Worm (Caenorhabditis elegans) whole organism, young adult: ENCODE results near the gene agmo-1.

Experiments
- B0336.3 ChIP-seq: fragments of 200-800 bp; sonication (Bioruptor generic); IDR thresholded peaks from 2 replicates; pipeline ENCODE4 v1.3.6; 2022; ENCODE audit warnings: missing genetic modification characterization, missing compliant biosample characterization
- C06A6.2 ChIP-seq: fragments of 200-800 bp; sonication (Bioruptor generic); conservative IDR thresholded peaks from 2 replicates; pipeline ENCODE4 v1.3.6; 2022; ENCODE audit warnings: missing genetic modification characterization, missing compliant biosample characterization
- D2030.7 ChIP-seq: fragments of 200-800 bp; sonication (Bioruptor generic); IDR thresholded peaks from 2 replicates; pipeline ENCODE4 v1.3.6; 2022; ENCODE audit warnings: missing genetic modification reagents, missing genetic modification characterization, missing compliant biosample characterization
- F23B12.7 ChIP-seq: sonication (generic microtip); optimal IDR thresholded peaks from 2 replicates; lab custom pipeline; 2017; ENCODE audit warnings: missing genetic modification characterization, mild to moderate bottlenecking, missing compliant biosample characterization, antibody characterized with exemption, moderate library complexity; ENCODE audit not compliant: insufficient read depth
- F37B4.10 ChIP-seq: fragments of 200-800 bp; sonication (Bioruptor generic); IDR thresholded peaks from 2 replicates; pipeline ENCODE4 v1.3.6; 2022; ENCODE audit warnings: missing genetic modification characterization, missing compliant biosample characterization
- F49E8.2 ChIP-seq: sonication (generic microtip); optimal IDR thresholded peaks from 3 replicates; lab custom pipeline; 2017; ENCODE audit warnings: missing genetic modification characterization, mild to moderate bottlenecking, missing compliant biosample characterization, antibody characterized with exemption, moderate library complexity; ENCODE audit not compliant: insufficient read depth
- T26A5.8 ChIP-seq: sonication (generic microtip); optimal IDR thresholded peaks from 2 replicates; lab custom pipeline; 2016; ENCODE audit warnings: missing genetic modification characterization, missing compliant biosample characterization
- Y53F4B.3 ChIP-seq: fragments of 200-800 bp; sonication (Bioruptor generic); IDR thresholded peaks from 2 replicates; pipeline ENCODE4 v1.3.6; 2022; ENCODE audit warnings: missing genetic modification reagents, missing genetic modification characterization, missing compliant biosample characterization
- Y56A3A.18 ChIP-seq: fragments of 200-800 bp; sonication (Bioruptor generic); IDR thresholded peaks from 2 replicates; pipeline ENCODE4 v1.3.6; 2022; ENCODE audit warnings: missing genetic modification reagents, missing genetic modification characterization, missing compliant biosample characterization
- Y95B8A.8 ChIP-seq: fragments of 200-800 bp; sonication (Bioruptor generic); IDR thresholded peaks from 2 replicates; pipeline ENCODE4 v1.3.6; 2022; ENCODE audit warnings: missing genetic modification reagents, missing genetic modification characterization, missing compliant biosample characterization
- ZK185.1 ChIP-seq: sonication (generic microtip); optimal IDR thresholded peaks from 2 replicates; lab custom pipeline; 2016; ENCODE audit warnings: mild to moderate bottlenecking, missing genetic modification characterization, missing compliant biosample characterization; ENCODE audit not compliant: poor library complexity, severe bottlenecking
- aptf-3 ChIP-seq: fragments of 200-800 bp; sonication (Bioruptor generic); IDR thresholded peaks from 2 replicates; pipeline ENCODE4 v1.3.6; 2022; ENCODE audit warnings: missing genetic modification characterization, missing compliant biosample characterization
- attf-3 ChIP-seq: fragments of 200-800 bp; sonication (Bioruptor generic); conservative IDR thresholded peaks from 2 replicates; pipeline ENCODE4 v1.3.6; 2022; ENCODE audit warnings: missing genetic modification reagents, missing genetic modification characterization, missing compliant biosample characterization
- attf-6 ChIP-seq: fragments of 200-800 bp; sonication (Bioruptor generic); IDR thresholded peaks from 2 replicates; pipeline ENCODE4 v1.3.6; 2022; ENCODE audit warnings: missing genetic modification reagents, missing genetic modification characterization, missing compliant biosample characterization
- ccch-3 ChIP-seq: fragments of 200-800 bp; sonication (Bioruptor generic); optimal IDR thresholded peaks from 2 replicates; lab custom pipeline; 2018; ENCODE audit warnings: mild to moderate bottlenecking, missing genetic modification characterization, missing compliant biosample characterization
- ceh-100 ChIP-seq: fragments of 200-800 bp; sonication (Bioruptor generic); IDR thresholded peaks from 2 replicates; pipeline ENCODE4 v1.3.6; 2022; ENCODE audit warnings: missing genetic modification reagents, missing genetic modification characterization, missing compliant biosample characterization
- ceh-40 ChIP-seq: fragments of 200-800 bp; sonication (Bioruptor generic); IDR thresholded peaks from 2 replicates; pipeline ENCODE4 v1.3.6; 2022; ENCODE audit warnings: missing genetic modification characterization, missing compliant biosample characterization
- ceh-91 ChIP-seq: fragments of 200-800 bp; sonication (Bioruptor generic); IDR thresholded peaks from 2 replicates; pipeline ENCODE4 v1.3.6; 2022; ENCODE audit warnings: missing genetic modification reagents, missing genetic modification characterization, missing compliant biosample characterization
- die-1 ChIP-seq: sonication (generic microtip); optimal IDR thresholded peaks from 2 replicates; lab custom pipeline; 2016; ENCODE audit warnings: missing genotype, mild to moderate bottlenecking, missing genetic modification characterization, missing compliant biosample characterization
- dpff-1 ChIP-seq: sonication (generic microtip); optimal IDR thresholded peaks from 2 replicates; lab custom pipeline; 2017; ENCODE audit warnings: mild to moderate bottlenecking, missing genetic modification characterization, missing compliant biosample characterization
- egrh-3 ChIP-seq: fragments of 200-800 bp; sonication (Bioruptor generic); IDR thresholded peaks from 2 replicates; pipeline ENCODE4 v1.3.6; 2022; ENCODE audit warnings: missing genetic modification reagents, missing genetic modification characterization, missing compliant biosample characterization
- ets-4 ChIP-seq: fragments of 200-800 bp; sonication (Bioruptor generic); optimal IDR thresholded peaks from 2 replicates; lab custom pipeline; 2018; ENCODE audit warnings: mild to moderate bottlenecking, missing genetic modification characterization, missing compliant biosample characterization
- fkh-3 ChIP-seq: sonication (generic microtip); optimal IDR thresholded peaks from 2 replicates; lab custom pipeline; 2016; ENCODE audit warnings: mild to moderate bottlenecking, missing genetic modification characterization, missing compliant biosample characterization
- gei-17 ChIP-seq: fragments of 200-800 bp; sonication (Bioruptor generic); optimal IDR thresholded peaks from 2 replicates; lab custom pipeline; 2018; ENCODE audit warnings: mild to moderate bottlenecking, missing genetic modification characterization, missing compliant biosample characterization
- hsf-1 ChIP-seq: fragments of 200-800 bp; sonication (Bioruptor generic); IDR thresholded peaks from 2 replicates; pipeline ENCODE4 v1.3.6; 2022; ENCODE audit warnings: missing genetic modification reagents, missing genetic modification characterization, missing compliant biosample characterization
- lin-40 ChIP-seq: sonication (generic microtip); optimal IDR thresholded peaks from 2 replicates; lab custom pipeline; 2016; ENCODE audit warnings: missing genetic modification characterization, mild to moderate bottlenecking, missing compliant biosample characterization, missing genotype, missing genetic modification reagents
- lsl-1 ChIP-seq: fragments of 200-800 bp; sonication (Bioruptor generic); optimal IDR thresholded peaks from 2 replicates; lab custom pipeline; 2018; ENCODE audit warnings: mild to moderate bottlenecking, missing genetic modification characterization, moderate library complexity, missing compliant biosample characterization
- madf-8 ChIP-seq: fragments of 200-800 bp; sonication (Bioruptor generic); conservative IDR thresholded peaks from 2 replicates; pipeline ENCODE4 v1.3.6; 2022; ENCODE audit warnings: missing genetic modification reagents, missing genetic modification characterization, missing compliant biosample characterization
- mel-28 ChIP-seq: sonication (generic microtip); optimal IDR thresholded peaks from 2 replicates; lab custom pipeline; 2016; ENCODE audit warnings: borderline replicate concordance, mild to moderate bottlenecking, missing genetic modification characterization, missing compliant biosample characterization
- nfya-2 ChIP-seq: fragments of 200-800 bp; sonication (Bioruptor generic); IDR thresholded peaks from 2 replicates; pipeline ENCODE4 v1.3.6; 2022; ENCODE audit warnings: missing genetic modification reagents, missing genetic modification characterization, missing compliant biosample characterization
- nfyb-1 ChIP-seq: fragments of 200-800 bp; sonication (Bioruptor generic); IDR thresholded peaks from 2 replicates; pipeline ENCODE4 v1.3.6; 2022; ENCODE audit warnings: missing genetic modification reagents, missing genetic modification characterization, missing compliant biosample characterization
- nhr-120 ChIP-seq: fragments of 200-800 bp; sonication (Bioruptor generic); IDR thresholded peaks from 2 replicates; pipeline ENCODE4 v1.3.6; 2022; ENCODE audit warnings: missing genetic modification characterization, missing compliant biosample characterization
- nhr-27 ChIP-seq: fragments of 200-800 bp; sonication (Bioruptor generic); optimal IDR thresholded peaks from 2 replicates; lab custom pipeline; 2018; ENCODE audit warnings: mild to moderate bottlenecking, missing genetic modification characterization, moderate library complexity, missing compliant biosample characterization
- pha-4 ChIP-seq: fragments of 150-350 bp; sonication (generic microtip); optimal IDR thresholded peaks from 2 replicates; lab custom pipeline; 2014; ENCODE audit warnings: missing biosample characterization, missing genetic modification reagents, missing genetic modification characterization
- rcor-1 ChIP-seq: fragments of 200-800 bp; sonication (Bioruptor generic); IDR thresholded peaks from 2 replicates; pipeline ENCODE4 v1.3.6; 2022; ENCODE audit warnings: missing genetic modification reagents, missing genetic modification characterization, missing compliant biosample characterization
- sdz-38 ChIP-seq: sonication (generic microtip); optimal IDR thresholded peaks from 2 replicates; lab custom pipeline; 2016; ENCODE audit warnings: missing genotype, missing genetic modification characterization, missing compliant biosample characterization
- snpc-3.4 ChIP-seq: sonication (generic microtip); optimal IDR thresholded peaks from 2 replicates; lab custom pipeline; 2017; ENCODE audit warnings: missing genetic modification characterization, mild to moderate bottlenecking, missing compliant biosample characterization, antibody characterized with exemption, moderate library complexity, missing genotype, missing genetic modification reagents
- tbx-9 ChIP-seq: sonication (generic microtip); optimal IDR thresholded peaks from 2 replicates; lab custom pipeline; 2016; ENCODE audit warnings: borderline replicate concordance, missing genetic modification characterization, inconsistent platforms, missing compliant biosample characterization
- xnd-1 ChIP-seq: sonication (generic microtip); optimal IDR thresholded peaks from 2 replicates; lab custom pipeline; 2016; ENCODE audit warnings: missing genotype, missing genetic modification reagents, missing genetic modification characterization, missing compliant biosample characterization
- ztf-22 ChIP-seq: fragments of 200-800 bp; sonication (Bioruptor generic); optimal IDR thresholded peaks from 2 replicates; lab custom pipeline; 2018; ENCODE audit warnings: mild to moderate bottlenecking, missing genetic modification characterization, moderate library complexity, missing compliant biosample characterization

The agmo-1 gene

ce11 chrIII:12819148-12819547, 20.8 kb upstream of the agmo-1 start (continued):
- TF ChIP-seq snpc-3.4 (no peak), Y56A3A.18 (no peak), nfyb-1 (GFP tag; lab: Robert Waterston, UW) (no peak), lin-40 (tag; lab: Kevin White, UChicago) (no peak), dpff-1 (tag; lab: Kevin White, UChicago) (no peak), madf-8 (GFP tag; lab: Robert Waterston, UW) (peak; percentile 46; the same call in 1 of the 2 replicates), F49E8.2 (tag; lab: Kevin White, UChicago) (no peak), mel-28 (tag; lab: Kevin White, UChicago) (no peak), B0336.3 (GFP tag; lab: Robert Waterston, UW) (no peak)

- no peak for TF ChIP-seq D2030.7 (GFP tag; lab: Robert Waterston, UW)
- peak; percentile 90 for TF ChIP-seq attf-3 (GFP tag; lab: Robert Waterston, UW)
Observed at ce11 chrIII:12818050-12818738, 19.8 kb upstream of the agmo-1 start, which contains the start of gene arx-5. TSS of gene arx-5 (minus strand) at chrIII:12818100.

ce11 chrIII:12813193-12813592, 14.8 kb upstream of the agmo-1 start, which contains the start of gene BE10.4:
TSS of gene BE10.4 (plus strand) at chrIII:12813493.
- TF ChIP-seq ceh-100 (GFP tag; lab: Robert Waterston, UW) (no peak), nhr-120 (GFP tag; lab: Robert Waterston, UW) (no peak), fkh-3 (no peak), Y95B8A.8 (GFP tag; lab: Robert Waterston, UW) (no peak), die-1 (no peak), xnd-1 (no peak), hsf-1 (GFP tag; lab: Robert Waterston, UW) (no peak)

- TF ChIP-seq gei-17 (no peak), ztf-22 (no peak), nhr-120 (GFP tag; lab: Robert Waterston, UW) (no peak), sdz-38 (tag; lab: Kevin White, UChicago) (no peak), nfya-2 (GFP tag; lab: Robert Waterston, UW) (no peak), ets-4 (no peak), pha-4 (tag; lab: Kevin White, UChicago) (no peak), F23B12.7 (tag; lab: Kevin White, UChicago) (no peak), F37B4.10 (no peak), ceh-91 (no peak), tbx-9 (no peak)
Observed at ce11 chrIII:12807726-12808125, 9.4 kb upstream of the agmo-1 start, which contains the start of gene BE10.3. TSS of gene BE10.3 (plus strand) at chrIII:12808026.

ce11 chrIII:12806712-12807111, 8.3 kb upstream of the agmo-1 start, which contains the start of gene BE10.5:
TSS of gene BE10.5 (minus strand) at chrIII:12806812.
- TF ChIP-seq die-1 (no peak), dpff-1 (tag; lab: Kevin White, UChicago) (no peak), fkh-3 (no peak), C06A6.2 (GFP tag; lab: Robert Waterston, UW) (no peak), ets-4 (no peak), ccch-3 (no peak), rcor-1 (GFP tag; lab: Robert Waterston, UW) (no peak), egrh-3 (GFP tag; lab: Robert Waterston, UW) (no peak), T26A5.8 (tag; lab: Kevin White, UChicago) (no peak), nhr-27 (no peak), ZK185.1 (no peak), attf-6 (GFP tag; lab: Robert Waterston, UW) (no peak), lsl-1 (GFP tag; lab: Kevin White, UChicago) (no peak), aptf-3 (GFP tag; lab: Robert Waterston, UW) (no peak), ceh-40 (GFP tag; lab: Robert Waterston, UW) (no peak), Y56A3A.18 (no peak), Y53F4B.3 (GFP tag; lab: Robert Waterston, UW) (no peak)
